Worm (Caenorhabditis elegans) whole organism, mixed stage, embryonic: ENCODE data around the gene skpo-1.

ENCODE experiments used
- M03D4.4 ChIP-seq: sonication (generic microtip); optimal IDR thresholded peaks from 2 replicates; lab custom pipeline; 2017; ENCODE audit warnings: mild to moderate bottlenecking, missing genetic modification characterization, missing compliant biosample characterization
- bed-3 ChIP-seq: fragments of 200-800 bp; sonication (Bioruptor generic); optimal IDR thresholded peaks from 3 replicates; lab custom pipeline; 2018; ENCODE audit warnings: mild to moderate bottlenecking, missing genetic modification characterization, moderate library complexity, missing compliant biosample characterization
- blmp-1 ChIP-seq: fragments of 150-350 bp; optimal IDR thresholded peaks from 2 replicates; lab custom pipeline; 2014; ENCODE audit warnings: missing biosample characterization, missing genetic modification characterization
- ceh-39 ChIP-seq: fragments of 150-350 bp; optimal IDR thresholded peaks from 2 replicates; lab custom pipeline; 2014; ENCODE audit warnings: missing biosample characterization, missing genetic modification characterization
- ceh-43 ChIP-seq: fragments of 200-800 bp; sonication (Bioruptor generic); optimal IDR thresholded peaks from 2 replicates; lab custom pipeline; 2018; ENCODE audit warnings: mild to moderate bottlenecking, missing genetic modification characterization, moderate library complexity, missing compliant biosample characterization
- ceh-83 ChIP-seq: fragments of 200-800 bp; sonication (Bioruptor generic); optimal IDR thresholded peaks from 2 replicates; lab custom pipeline; 2018; ENCODE audit warnings: mild to moderate bottlenecking, missing genetic modification characterization, missing compliant biosample characterization
- ces-1 ChIP-seq: fragments of 150-350 bp; optimal IDR thresholded peaks from 2 replicates; lab custom pipeline; 2014; ENCODE audit warnings: missing biosample characterization, missing genetic modification reagents, missing genetic modification characterization
- cnd-1 ChIP-seq: fragments of 200-800 bp; sonication (Bioruptor generic); optimal IDR thresholded peaks from 2 replicates; lab custom pipeline; 2018; ENCODE audit warnings: mild to moderate bottlenecking, missing genetic modification characterization, missing compliant biosample characterization
- drap-1 ChIP-seq: fragments of 200-800 bp; sonication (Bioruptor generic); optimal IDR thresholded peaks from 3 replicates; lab custom pipeline; 2018; ENCODE audit warnings: mild to moderate bottlenecking, missing genetic modification characterization, missing compliant biosample characterization
- elt-1 ChIP-seq: sonication (generic microtip); optimal IDR thresholded peaks from 2 replicates; lab custom pipeline; 2017; ENCODE audit warnings: missing genetic modification characterization, mild to moderate bottlenecking, missing compliant biosample characterization, antibody characterized with exemption, moderate library complexity, borderline replicate concordance; ENCODE audit not compliant: insufficient read depth
- elt-3 ChIP-seq: fragments of 150-350 bp; optimal IDR thresholded peaks from 2 replicates; lab custom pipeline; 2014; ENCODE audit warnings: missing biosample characterization, missing genetic modification characterization
- flh-1 ChIP-seq: fragments of 200-800 bp; sonication (Bioruptor generic); optimal IDR thresholded peaks from 2 replicates; lab custom pipeline; 2018; ENCODE audit warnings: mild to moderate bottlenecking, missing genetic modification characterization, moderate library complexity, missing compliant biosample characterization
- ham-2 ChIP-seq: fragments of 200-800 bp; sonication (Bioruptor generic); optimal IDR thresholded peaks from 2 replicates; lab custom pipeline; 2018; ENCODE audit warnings: mild to moderate bottlenecking, missing genetic modification characterization, missing compliant biosample characterization
- hlh-1 ChIP-seq: fragments of 150-350 bp; optimal IDR thresholded peaks from 2 replicates; lab custom pipeline; 2014; ENCODE audit warnings: missing biosample characterization, missing genetic modification reagents, missing genetic modification characterization
- lin-13 ChIP-seq: fragments of 150-350 bp; optimal IDR thresholded peaks from 2 replicates; lab custom pipeline; 2014; ENCODE audit warnings: missing biosample characterization, missing genetic modification characterization
- lin-32 ChIP-seq: fragments of 200-800 bp; sonication (Bioruptor generic); optimal IDR thresholded peaks from 2 replicates; lab custom pipeline; 2018; ENCODE audit warnings: mild to moderate bottlenecking, missing genetic modification characterization, missing compliant biosample characterization
- lsy-2 ChIP-seq: fragments of 150-350 bp; optimal IDR thresholded peaks from 2 replicates; lab custom pipeline; 2014; ENCODE audit warnings: missing biosample characterization, missing genetic modification characterization
- mab-5 ChIP-seq: fragments of 150-350 bp; optimal IDR thresholded peaks from 2 replicates; lab custom pipeline; 2014; ENCODE audit warnings: missing biosample characterization, missing genetic modification characterization
- mep-1 ChIP-seq: fragments of 150-350 bp; optimal IDR thresholded peaks from 2 replicates; lab custom pipeline; 2017; ENCODE audit warnings: missing biosample characterization, missing genetic modification reagents, missing genetic modification characterization, inconsistent platforms
- mls-2 ChIP-seq: sonication (generic microtip); optimal IDR thresholded peaks from 2 replicates; lab custom pipeline; 2016; ENCODE audit warnings: mild to moderate bottlenecking, missing genetic modification characterization, moderate library complexity, missing compliant biosample characterization
- nhr-12 ChIP-seq: fragments of 150-350 bp; optimal IDR thresholded peaks from 2 replicates; lab custom pipeline; 2014; ENCODE audit warnings: missing biosample characterization, missing genetic modification characterization
- nhr-2 ChIP-seq: fragments of 150-350 bp; optimal IDR thresholded peaks from 2 replicates; lab custom pipeline; 2014; ENCODE audit warnings: missing biosample characterization, missing genetic modification characterization
- nhr-237 ChIP-seq: fragments of 150-350 bp; optimal IDR thresholded peaks from 2 replicates; lab custom pipeline; 2014; ENCODE audit warnings: missing biosample characterization, missing genetic modification characterization
- nhr-28 ChIP-seq: fragments of 150-350 bp; optimal IDR thresholded peaks from 2 replicates; lab custom pipeline; 2014; ENCODE audit warnings: missing biosample characterization, missing genetic modification characterization
- nhr-76 ChIP-seq: sonication (generic microtip); optimal IDR thresholded peaks from 2 replicates; lab custom pipeline; 2017; ENCODE audit warnings: missing biosample characterization, missing genetic modification characterization
- pha-4 ChIP-seq: fragments of 150-350 bp; optimal IDR thresholded peaks from 2 replicates; lab custom pipeline; 2018; ENCODE audit warnings: missing biosample characterization, missing genetic modification reagents, missing genetic modification characterization
- sem-2 ChIP-seq: fragments of 200-800 bp; sonication (Bioruptor generic); optimal IDR thresholded peaks from 2 replicates; lab custom pipeline; 2018; ENCODE audit warnings: mild to moderate bottlenecking, missing genetic modification characterization, missing compliant biosample characterization
- snpc-4 ChIP-seq: fragments of 150-350 bp; optimal IDR thresholded peaks from 2 replicates; lab custom pipeline; 2014; ENCODE audit warnings: missing biosample characterization, missing genetic modification characterization
- sptf-1 ChIP-seq: sonication (generic microtip); optimal IDR thresholded peaks from 2 replicates; lab custom pipeline; 2017; ENCODE audit warnings: mild to moderate bottlenecking, missing genetic modification characterization, moderate library complexity, missing compliant biosample characterization
- tbx-8 ChIP-seq: fragments of 200-800 bp; sonication (Bioruptor generic); optimal IDR thresholded peaks from 2 replicates; lab custom pipeline; 2018; ENCODE audit warnings: mild to moderate bottlenecking, missing genetic modification characterization, moderate library complexity, missing compliant biosample characterization
- unc-120 ChIP-seq: sonication (generic microtip); optimal IDR thresholded peaks from 2 replicates; lab custom pipeline; 2017; ENCODE audit warnings: missing genetic modification characterization, missing compliant biosample characterization; ENCODE audit not compliant: poor library complexity, severe bottlenecking
- unc-39 ChIP-seq: fragments of 150-350 bp; optimal IDR thresholded peaks from 2 replicates; lab custom pipeline; 2014; ENCODE audit warnings: missing biosample characterization, missing genetic modification characterization
- unc-62 ChIP-seq: fragments of 150-350 bp; optimal IDR thresholded peaks from 2 replicates; lab custom pipeline; 2014; ENCODE audit warnings: missing biosample characterization, missing genetic modification reagents, missing genetic modification characterization
- zip-8 ChIP-seq: fragments of 150-350 bp; optimal IDR thresholded peaks from 2 replicates; lab custom pipeline; 2014; ENCODE audit warnings: missing biosample characterization, missing genetic modification characterization
- ztf-11 ChIP-seq: fragments of 150-350 bp; optimal IDR thresholded peaks from 2 replicates; lab custom pipeline; 2014; ENCODE audit warnings: missing biosample characterization, missing genetic modification characterization

skpo-1 gene

DNA sequence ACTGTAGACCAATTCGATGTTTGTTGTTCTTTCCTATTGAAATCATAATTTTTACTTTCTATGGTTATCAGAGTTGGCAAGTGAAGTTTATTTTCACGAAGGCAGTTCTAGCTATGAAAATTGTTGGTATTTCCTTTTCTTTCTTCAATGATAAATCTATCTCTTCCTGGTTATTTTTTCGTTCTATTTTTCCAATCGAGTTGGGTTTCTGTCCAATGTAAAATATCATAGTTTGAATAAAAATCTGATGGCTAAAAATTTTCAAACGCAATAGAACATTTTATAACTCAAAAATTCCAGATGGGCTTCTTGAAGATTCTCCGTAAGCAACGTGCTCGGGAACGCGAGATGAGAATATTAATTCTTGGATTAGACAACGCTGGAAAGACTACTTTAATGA is 39.4 kb upstream of the skpo-1 start, which contains the start of gene evl-20:
evl-20 (plus strand) TSS at position 301 of the 400 bp plus-strand sequence.
- TF ChIP-seq nhr-28 (tag; lab: Kevin White, UChicago) (no peak), nhr-237 (no peak), nhr-12 (tag; lab: Kevin White, UChicago) (no peak), unc-120 (tag; lab: Kevin White, UChicago) (no peak), ces-1 (GFP tag; lab: Kevin White, UChicago) (no peak), bed-3 (no peak), ceh-39 (tag; lab: Kevin White, UChicago) (no peak), elt-1 (tag; lab: Kevin White, UChicago) (no peak), sem-2 (GFP tag; lab: Kevin White, UChicago) (no peak), nhr-2 (no peak), flh-1 (no peak), tbx-8 (GFP tag; lab: Kevin White, UChicago) (no peak), cnd-1 (no peak), mls-2 (tag; lab: Kevin White, UChicago) (no peak), unc-39 (tag; lab: Kevin White, UChicago) (no peak), lsy-2 (tag; lab: Kevin White, UChicago) (no peak), zip-8 (no peak), blmp-1 (no peak), pha-4 (tag; lab: Kevin White, UChicago) (no peak)

ce11 chrII:8442717-8443223 is 38.1 kb upstream of the skpo-1 start, which contains the start of gene eif-3.G:
Gene eif-3.G (plus strand): TSS chrII:8442767.
- TF ChIP-seq nhr-237 = no peak
- no peak for TF ChIP-seq cnd-1
- TF ChIP-seq, all 35 proteins: peak for 0

- TF ChIP-seq nhr-12 (tag; lab: Kevin White, UChicago) (no peak), drap-1 (no peak), nhr-28 (tag; lab: Kevin White, UChicago) (no peak), blmp-1 (no peak), tbx-8 (GFP tag; lab: Kevin White, UChicago) (no peak), ceh-39 (tag; lab: Kevin White, UChicago) (no peak), pha-4 (tag; lab: Kevin White, UChicago) (no peak), nhr-237 (peak; percentile 47), sptf-1 (tag; lab: Kevin White, UChicago) (no peak), bed-3 (no peak), ztf-11 (tag; lab: Kevin White, UChicago) (no peak), nhr-2 (no peak), mep-1 (peak; percentile 73), zip-8 (no peak), elt-1 (tag; lab: Kevin White, UChicago) (no peak), lin-13 (tag; lab: Kevin White, UChicago) (peak; percentile 34), sem-2 (GFP tag; lab: Kevin White, UChicago) (no peak), ces-1 (GFP tag; lab: Kevin White, UChicago) (peak; percentile 4), unc-62 (GFP tag; lab: Kevin White, UChicago) (no peak), elt-3 (tag; lab: Kevin White, UChicago) (no peak), ceh-83 (GFP tag; lab: Kevin White, UChicago) (no peak), cnd-1 (no peak), M03D4.4 (tag; lab: Kevin White, UChicago) (no peak), snpc-4 (no peak), mls-2 (tag; lab: Kevin White, UChicago) (no peak), flh-1 (no peak), ceh-43 (GFP tag; lab: Kevin White, UChicago) (no peak), ham-2 (GFP tag; lab: Kevin White, UChicago) (peak; percentile 33), mab-5 (tag; lab: Kevin White, UChicago) (no peak), lin-32 (peak; percentile 17), lsy-2 (tag; lab: Kevin White, UChicago) (peak; percentile 92), nhr-76 (tag; lab: Kevin White, UChicago) (no peak), hlh-1 (peak; percentile 3), unc-39 (tag; lab: Kevin White, UChicago) (no peak), unc-120 (tag; lab: Kevin White, UChicago) (peak; percentile 78)
Observed at ce11 chrII:8442176-8442575, 37.5 kb upstream of the skpo-1 start.
